Fruit fly (Drosophila melanogaster) whole organism, wandering third instar larva: ENCODE results near the gene Nup93-1.

ENCODE experiments used
- CrebA ChIP-seq: fragments of 200-800 bp; sonication (Bioruptor generic); optimal IDR thresholded peaks from 2 replicates; lab custom pipeline; 2016; ENCODE audit warnings: missing biosample characterization, mild to moderate bottlenecking, missing genetic modification characterization, borderline replicate concordance
- Dfd ChIP-seq: fragments of >200 bp; optimal IDR thresholded peaks from 2 replicates; lab custom pipeline; 2017; ENCODE audit warnings: missing biosample characterization, missing genetic modification characterization
- Dif ChIP-seq: fragments of 200-275, 200-300 bp; sonication (Bioruptor generic); optimal IDR thresholded peaks from 2 replicates; lab custom pipeline; 2018; ENCODE audit warnings: missing biosample characterization, missing genetic modification characterization; ENCODE audit not compliant: partially characterized antibody
- Hnf4 ChIP-seq: fragments of 200-800 bp; sonication (Bioruptor generic); optimal IDR thresholded peaks from 2 replicates; lab custom pipeline; 2016; ENCODE audit warnings: missing biosample characterization, mild to moderate bottlenecking, missing genetic modification characterization
- Hr78 ChIP-seq: fragments of >200 bp; optimal IDR thresholded peaks from 2 replicates; lab custom pipeline; 2017; ENCODE audit warnings: missing biosample characterization, missing genetic modification characterization
- Hr83 ChIP-seq: fragments of 200-300 bp; sonication (Bioruptor generic); optimal IDR thresholded peaks from 2 replicates; lab custom pipeline; 2016; ENCODE audit warnings: missing biosample characterization, mild to moderate bottlenecking, missing genetic modification characterization, moderate library complexity; ENCODE audit not compliant: poor library complexity, severe bottlenecking
- Jra ChIP-seq: sonication (Bioruptor generic); optimal IDR thresholded peaks from 2 replicates; lab custom pipeline; 2016; ENCODE audit warnings: missing biosample characterization, missing genetic modification characterization
- Myc ChIP-seq: fragments of >200 bp; optimal IDR thresholded peaks from 2 replicates; lab custom pipeline; 2017
- OdsH ChIP-seq: fragments of 200-800 bp; sonication (Bioruptor generic); optimal IDR thresholded peaks from 2 replicates; lab custom pipeline; 2016; ENCODE audit warnings: missing biosample characterization, mild to moderate bottlenecking, missing genetic modification characterization
- Rel ChIP-seq, 2 experiments: fragments of 200-800 bp; sonication (Bioruptor generic) in 1 of 2; optimal IDR thresholded peaks; 2 replicates in 1 of 2; 3 replicates in 1 of 2; lab custom pipeline; 2016 to 2019; ENCODE audit warnings: mild to moderate bottlenecking in 2 of 2, missing biosample characterization in 2 of 2, missing genetic modification characterization in 2 of 2, moderate library complexity in 1 of 2
- brk ChIP-seq: fragments of 200-800 bp; sonication (Bioruptor generic); optimal IDR thresholded peaks from 2 replicates; lab custom pipeline; 2016; ENCODE audit warnings: missing biosample characterization, mild to moderate bottlenecking, missing genetic modification characterization
- dsf ChIP-seq: sonication (Bioruptor generic); optimal IDR thresholded peaks from 2 replicates; lab custom pipeline; 2016; ENCODE audit warnings: missing biosample characterization, missing genetic modification characterization, borderline replicate concordance
- foxo ChIP-seq, 2 experiments: fragments of 200-800 bp; sonication (Bioruptor generic); optimal IDR thresholded peaks; 2 replicates in 1 of 2; 3 replicates in 1 of 2; lab custom pipeline; 2016 to 2017; ENCODE audit warnings: missing biosample characterization in 2 of 2, missing genetic modification characterization in 2 of 2
- fru ChIP-seq: fragments of 200-800 bp; sonication (Bioruptor generic); optimal IDR thresholded peaks from 3 replicates; lab custom pipeline; 2016; ENCODE audit warnings: missing biosample characterization, mild to moderate bottlenecking, missing genetic modification characterization
- rgr ChIP-seq: fragments of 200-800 bp; sonication (Bioruptor generic); optimal IDR thresholded peaks from 3 replicates; lab custom pipeline; 2016; ENCODE audit warnings: missing biosample characterization, mild to moderate bottlenecking, missing genetic modification characterization
- tai ChIP-seq: sonication (Bioruptor generic); optimal IDR thresholded peaks from 2 replicates; lab custom pipeline; 2016; ENCODE audit warnings: missing biosample characterization, missing genetic modification characterization
- usp ChIP-seq: fragments of >200 bp; optimal IDR thresholded peaks from 2 replicates; lab custom pipeline; 2017; ENCODE audit warnings: missing biosample characterization, missing genetic modification characterization

The Nup93-1 gene

dm6 chrX:13845728-13846127 lies 23.1 kb downstream of the Nup93-1 start, which contains the start of gene AMPdeam:
TSS of gene AMPdeam (minus strand) at chrX:13845866.
- TF ChIP-seq OdsH (GFP tag; lab: Kevin White, UChicago): peak; percentile 28
- TF ChIP-seq tai (GFP tag; lab: Kevin White, UChicago): peak; percentile 40
- peak; percentile 9 for TF ChIP-seq Myc (lab: Kevin White, UChicago)
- TF ChIP-seq rgr (GFP tag; lab: Kevin White, UChicago): peak; percentile 46
- peak; percentile 54 for TF ChIP-seq Hr83 (GFP tag; lab: Kevin White, UChicago)
- TF ChIP-seq dsf (GFP tag; lab: Kevin White, UChicago): peak; percentile 32
- TF ChIP-seq foxo (GFP tag; optimal IDR thresholded peaks at IDR 0.05; lab: Kevin White, UChicago): peak in 1 of 2 experiments; percentile 48
- TF ChIP-seq fru (GFP tag; lab: Kevin White, UChicago): peak; percentile 53
- TF ChIP-seq brk (GFP tag; lab: Kevin White, UChicago): peak; percentile 53
- no peak for TF ChIP-seq Rel (GFP tag; optimal IDR thresholded peaks at IDR 0.05; lab: Kevin White, UChicago)
- peak; percentile 49 for TF ChIP-seq Rel (tag; optimal IDR thresholded peaks at IDR 0.05; lab: Kevin White, UChicago)
- peak; percentile 20 for TF ChIP-seq Jra (GFP tag; lab: Kevin White, UChicago)
- no peak for TF ChIP-seq Hr78 (GFP tag; lab: Kevin White, UChicago)
- TF ChIP-seq Dif (GFP tag; lab: Kevin White, UChicago): peak; percentile 54
- no peak for TF ChIP-seq CrebA (GFP tag; lab: Kevin White, UChicago)
- peak; percentile 35 for TF ChIP-seq Hnf4
- TF ChIP-seq Dfd (GFP tag; lab: Kevin White, UChicago): no peak
- TF ChIP-seq usp (GFP tag; lab: Kevin White, UChicago): no peak
